Worm (Caenorhabditis elegans): ENCODE data around the gene sri-74.

sri-74 gene

ce11 chrII:2583044-2583443, at the start of gene sri-74:
sri-74 (minus strand) TSS chrII:2583144.
- TF ChIP-seq ZK546.5 (tag; optimal IDR thresholded peaks at IDR 0.05), result no peak
- no peak for TF ChIP-seq ztf-1 (GFP tag; conservative IDR thresholded peaks at IDR 0.05)
- TF ChIP-seq nhr-6 (tag; optimal IDR thresholded peaks at IDR 0.05), result no peak
- no peak for TF ChIP-seq R02D3.7 (tag; optimal IDR thresholded peaks at IDR 0.05)
- no peak for TF ChIP-seq crh-2 (tag; optimal IDR thresholded peaks at IDR 0.05)
- TF ChIP-seq zag-1 (tag; optimal IDR thresholded peaks at IDR 0.05), result no peak

DNA sequence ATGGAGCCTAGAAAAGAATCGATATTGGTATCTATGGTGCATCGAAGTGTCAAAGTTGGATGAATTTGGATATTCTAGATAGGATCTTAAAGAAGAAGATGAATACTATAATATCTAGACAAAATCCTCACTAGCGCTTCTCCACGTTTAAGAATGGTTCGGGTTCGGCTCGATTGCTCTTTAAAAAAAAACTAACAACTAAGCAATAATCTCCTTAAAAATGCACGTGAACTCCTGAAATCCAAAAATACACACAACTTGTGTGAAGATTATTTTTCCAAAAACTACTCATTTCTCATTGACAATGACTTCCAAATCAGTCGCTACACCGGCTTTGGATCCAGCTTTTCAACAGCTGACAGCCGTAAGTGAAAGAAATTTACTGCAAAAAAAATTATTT, 48.2 kb upstream of the sri-74 start, which contains the start of gene D2062.1:
Gene D2062.1 (plus strand): TSS at position 301 of the 400 bp plus-strand sequence.
- TF ChIP-seq mab-5 (tag; optimal IDR thresholded peaks at IDR 0.05), result no peak
- no peak for TF ChIP-seq mdl-1 (tag; optimal IDR thresholded peaks at IDR 0.05)
- no peak for TF ChIP-seq ama-1 (optimal IDR thresholded peaks at IDR 0.05)
- no peak for TF ChIP-seq sem-4 (tag; optimal IDR thresholded peaks at IDR 0.05)
- no peak for TF ChIP-seq nhr-12 (tag; optimal IDR thresholded peaks at IDR 0.05)
- TF ChIP-seq nhr-25 (tag; optimal IDR thresholded peaks at IDR 0.05), result no peak
- TF ChIP-seq ztf-4 (tag; optimal IDR thresholded peaks at IDR 0.05), result no peak
- TF ChIP-seq ceh-82 (tag; optimal IDR thresholded peaks at IDR 0.05), result no peak
- TF ChIP-seq sma-3 (GFP tag; optimal IDR thresholded peaks at IDR 0.05), result no peak
- no peak for TF ChIP-seq sma-9 (GFP tag; optimal IDR thresholded peaks at IDR 0.05)
- TF ChIP-seq sma-9 (tag; optimal IDR thresholded peaks at IDR 0.05), result no peak

ce11 chrII:2629270-2629669, 46.3 kb upstream of the sri-74 start, which contains the start of gene sri-37:
sri-37 (plus strand) TSS chrII:2629570.
- TF ChIP-seq crh-2 (tag; optimal IDR thresholded peaks at IDR 0.05), result no peak
- no peak for TF ChIP-seq peb-1 (tag; optimal IDR thresholded peaks at IDR 0.05)

DNA sequence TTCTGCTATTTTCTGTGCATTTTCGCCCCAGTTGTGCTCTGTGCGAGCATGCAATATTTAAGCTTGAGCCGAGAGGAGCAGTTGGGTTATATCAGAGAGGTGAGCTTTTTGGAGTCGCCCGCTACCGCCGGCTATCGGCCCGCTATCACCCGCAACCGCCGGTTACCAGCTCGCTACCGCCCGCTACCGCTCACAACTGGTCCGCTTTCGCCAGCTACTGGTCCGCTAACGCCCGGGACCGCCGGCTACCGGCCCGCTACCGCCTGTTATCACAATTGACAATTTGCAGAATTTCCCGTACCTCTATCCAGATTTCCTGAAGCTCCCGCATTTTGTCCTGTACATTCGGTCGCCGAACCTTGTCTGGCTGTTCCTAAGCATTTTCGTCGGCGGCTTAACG, 45.5 kb upstream of the sri-74 start:
- TF ChIP-seq nhr-12 (tag; optimal IDR thresholded peaks at IDR 0.05), result no peak
- TF ChIP-seq mbf-1 (tag; optimal IDR thresholded peaks at IDR 0.05), result no peak
- TF ChIP-seq C34F6.9 (tag; optimal IDR thresholded peaks at IDR 0.05), result no peak
- TF ChIP-seq lsy-2 (tag; optimal IDR thresholded peaks at IDR 0.05), result no peak
- TF ChIP-seq ceh-82 (tag; optimal IDR thresholded peaks at IDR 0.05), result no peak
- no peak for TF ChIP-seq blmp-1 (tag; optimal IDR thresholded peaks at IDR 0.05; ENCODE audit: insufficient read depth)
- TF ChIP-seq ztf-1 (GFP tag; conservative IDR thresholded peaks at IDR 0.05), result no peak
- TF ChIP-seq nhr-10 (tag; optimal IDR thresholded peaks at IDR 0.05), result no peak
- no peak for TF ChIP-seq lin-11 (tag; optimal IDR thresholded peaks at IDR 0.05)
- TF ChIP-seq nhr-11 (tag; optimal IDR thresholded peaks at IDR 0.05), result no peak
- no peak for TF ChIP-seq skn-1 (tag; optimal IDR thresholded peaks at IDR 0.05)
- TF ChIP-seq sem-4 (tag; optimal IDR thresholded peaks at IDR 0.05), result no peak
- no peak for TF ChIP-seq sma-3 (GFP tag; optimal IDR thresholded peaks at IDR 0.05)
- no peak for TF ChIP-seq nhr-25 (tag; optimal IDR thresholded peaks at IDR 0.05)
- TF ChIP-seq gmeb-1 (tag; optimal IDR thresholded peaks at IDR 0.05), result no peak
- no peak for TF ChIP-seq ceh-16 (tag; optimal IDR thresholded peaks at IDR 0.05)
- no peak for TF ChIP-seq ztf-4 (tag; optimal IDR thresholded peaks at IDR 0.05)

ce11 chrII:2627154-2627799, 44.3 kb upstream of the sri-74 start, which contains the start of gene sri-71:
sri-71 (plus strand) TSS chrII:2627749.
- TF ChIP-seq nhr-10 (tag; optimal IDR thresholded peaks at IDR 0.05) (no peak), ceh-16 (tag; optimal IDR thresholded peaks at IDR 0.05) (no peak)

- TF ChIP-seq snpc-4 (tag; optimal IDR thresholded peaks at IDR 0.05), result no peak
- TF ChIP-seq ztf-1 (GFP tag; conservative IDR thresholded peaks at IDR 0.05), result no peak
- TF ChIP-seq nhr-11 (tag; optimal IDR thresholded peaks at IDR 0.05), result no peak
- TF ChIP-seq ZK546.5 (tag; optimal IDR thresholded peaks at IDR 0.05), result no peak
- no peak for TF ChIP-seq aly-2 (tag; optimal IDR thresholded peaks at IDR 0.05)
- no peak for TF ChIP-seq blmp-1 (tag; optimal IDR thresholded peaks at IDR 0.05; ENCODE audit: insufficient read depth)
- no peak for TF ChIP-seq lin-39 (tag; optimal IDR thresholded peaks at IDR 0.05)
- TF ChIP-seq egl-27 (tag; optimal IDR thresholded peaks at IDR 0.05), result no peak
- no peak for TF ChIP-seq mbf-1 (tag; optimal IDR thresholded peaks at IDR 0.05)
- TF ChIP-seq skn-1 (tag; optimal IDR thresholded peaks at IDR 0.05), result no peak
- TF ChIP-seq crh-2 (tag; optimal IDR thresholded peaks at IDR 0.05), result no peak
- no peak for TF ChIP-seq lsy-2 (tag; optimal IDR thresholded peaks at IDR 0.05)
- no peak for TF ChIP-seq lin-11 (tag; optimal IDR thresholded peaks at IDR 0.05)
- TF ChIP-seq lin-13 (GFP tag; optimal IDR thresholded peaks at IDR 0.05), result no peak
- TF ChIP-seq ceh-16 (tag; optimal IDR thresholded peaks at IDR 0.05), result no peak
- TF ChIP-seq nhr-25 (tag; optimal IDR thresholded peaks at IDR 0.05), result no peak
- no peak for TF ChIP-seq mab-5 (tag; optimal IDR thresholded peaks at IDR 0.05)
- no peak for TF ChIP-seq sma-9 (GFP tag; optimal IDR thresholded peaks at IDR 0.05)
- no peak for TF ChIP-seq sma-9 (tag; optimal IDR thresholded peaks at IDR 0.05)
- no peak for TF ChIP-seq Y55F3AM.14 (GFP tag; optimal IDR thresholded peaks at IDR 0.05)
Measured at ce11 chrII:2624792-2625191, 41.8 kb upstream of the sri-74 start, which contains the start of gene lgc-28. lgc-28 (plus strand) TSS chrII:2625092.

Measured in whole organism, L2 larva.